Worm (Caenorhabditis elegans) whole organism, L3 larva: ENCODE measurements around the gene W08A12.3.

Experiments used
- R02D3.7 ChIP-seq: fragments of 150-350 bp; optimal IDR thresholded peaks from 2 replicates; lab custom pipeline; 2014; ENCODE audit warnings: missing biosample characterization, missing genetic modification characterization
- ZK546.5 ChIP-seq: sonication (generic microtip); optimal IDR thresholded peaks from 2 replicates; lab custom pipeline; 2017; ENCODE audit warnings: missing biosample characterization, missing genetic modification characterization
- aly-2 ChIP-seq: fragments of 150-350 bp; optimal IDR thresholded peaks from 2 replicates; lab custom pipeline; 2014; ENCODE audit warnings: missing biosample characterization, missing genetic modification characterization
- ama-1 ChIP-seq: fragments of 150-350 bp; optimal IDR thresholded peaks from 2 replicates; lab custom pipeline; 2018
- ceh-28 ChIP-seq: fragments of 150-350 bp; optimal IDR thresholded peaks from 2 replicates; lab custom pipeline; 2014; ENCODE audit warnings: missing biosample characterization, missing genetic modification reagents, missing genetic modification characterization
- ceh-9 ChIP-seq: sonication (generic microtip); optimal IDR thresholded peaks from 2 replicates; lab custom pipeline; 2018; ENCODE audit warnings: missing biosample characterization, missing genetic modification characterization
- egl-5 ChIP-seq: fragments of 150-350 bp; optimal IDR thresholded peaks from 2 replicates; lab custom pipeline; 2017; ENCODE audit warnings: missing biosample characterization, missing genetic modification reagents, missing genetic modification characterization, inconsistent platforms
- elt-1 ChIP-seq: fragments of 150-350 bp; optimal IDR thresholded peaks from 2 replicates; lab custom pipeline; 2014; ENCODE audit warnings: missing biosample characterization, missing genetic modification characterization
- elt-2 ChIP-seq: sonication (generic microtip); optimal IDR thresholded peaks from 2 replicates; lab custom pipeline; 2016; ENCODE audit warnings: missing genetic modification reagents, mild to moderate bottlenecking, missing genetic modification characterization, missing compliant biosample characterization
- eor-1 ChIP-seq, 2 experiments: fragments of 150-350 bp; optimal IDR thresholded peaks; 2 replicates each; lab custom pipeline; 2014 to 2018; ENCODE audit warnings: missing biosample characterization in 2 of 2, missing genetic modification characterization in 2 of 2
- fos-1 ChIP-seq: fragments of 150-350 bp; optimal IDR thresholded peaks from 2 replicates; lab custom pipeline; 2014; ENCODE audit warnings: missing biosample characterization, missing genetic modification characterization
- hmg-11 ChIP-seq: sonication (generic microtip); optimal IDR thresholded peaks from 2 replicates; lab custom pipeline; 2016; ENCODE audit warnings: missing genetic modification characterization, missing compliant biosample characterization
- jun-1 ChIP-seq: fragments of 150-350 bp; optimal IDR thresholded peaks from 2 replicates; lab custom pipeline; 2014; ENCODE audit warnings: missing biosample characterization, missing genetic modification reagents, missing genetic modification characterization
- lsy-12 ChIP-seq: sonication (generic microtip); optimal IDR thresholded peaks from 2 replicates; lab custom pipeline; 2016; ENCODE audit warnings: mild to moderate bottlenecking, missing genetic modification characterization, missing compliant biosample characterization
- mdl-1 ChIP-seq: fragments of 150-350 bp; optimal IDR thresholded peaks from 2 replicates; lab custom pipeline; 2014; ENCODE audit warnings: missing biosample characterization, missing genetic modification characterization
- mml-1 ChIP-seq: fragments of 150-350 bp; sonication (generic microtip); optimal IDR thresholded peaks from 3 replicates; lab custom pipeline; 2014; ENCODE audit warnings: missing biosample characterization, missing genetic modification characterization
- nfya-1 ChIP-seq: sonication (generic microtip); optimal IDR thresholded peaks from 2 replicates; lab custom pipeline; 2017; ENCODE audit warnings: missing genetic modification characterization, mild to moderate bottlenecking, missing compliant biosample characterization, antibody characterized with exemption, moderate library complexity; ENCODE audit not compliant: insufficient read depth
- nhr-23 ChIP-seq: fragments of 150-350 bp; optimal IDR thresholded peaks from 2 replicates; lab custom pipeline; 2014; ENCODE audit warnings: missing biosample characterization, missing genetic modification reagents, missing genetic modification characterization
- nhr-237 ChIP-seq: fragments of 150-350 bp; optimal IDR thresholded peaks from 2 replicates; lab custom pipeline; 2014; ENCODE audit warnings: missing biosample characterization, missing genetic modification characterization
- nhr-25 ChIP-seq: sonication (generic microtip); optimal IDR thresholded peaks from 2 replicates; lab custom pipeline; 2017; ENCODE audit warnings: missing biosample characterization, missing genetic modification characterization
- nhr-28 ChIP-seq: fragments of 150-350 bp; optimal IDR thresholded peaks from 2 replicates; lab custom pipeline; 2014; ENCODE audit warnings: missing biosample characterization, missing genetic modification characterization
- nhr-43 ChIP-seq: sonication (generic microtip); optimal IDR thresholded peaks from 2 replicates; lab custom pipeline; 2016; ENCODE audit warnings: mild to moderate bottlenecking, missing genetic modification characterization, missing compliant biosample characterization; ENCODE audit not compliant: poor library complexity, severe bottlenecking
- nhr-76 ChIP-seq: fragments of 150-350 bp; sonication (generic microtip); optimal IDR thresholded peaks from 5 replicates; lab custom pipeline; 2014; ENCODE audit warnings: missing biosample characterization, missing genetic modification characterization
- nhr-77 ChIP-seq: fragments of 150-350 bp; optimal IDR thresholded peaks from 2 replicates; lab custom pipeline; 2014; ENCODE audit warnings: missing biosample characterization, missing genetic modification characterization
- pha-4 ChIP-seq: fragments of 150-350 bp; optimal IDR thresholded peaks from 2 replicates; lab custom pipeline; 2014; ENCODE audit warnings: missing biosample characterization, missing genetic modification reagents, missing genetic modification characterization
- pqm-1 ChIP-seq: fragments of 150-350 bp; optimal IDR thresholded peaks from 2 replicates; lab custom pipeline; 2017; ENCODE audit warnings: missing biosample characterization, missing genetic modification characterization, inconsistent platforms
- sea-2 ChIP-seq: fragments of 150-350 bp; sonication (generic microtip); optimal IDR thresholded peaks from 4 replicates; lab custom pipeline; 2014; ENCODE audit warnings: missing biosample characterization, missing genetic modification reagents, missing genetic modification characterization
- skn-1 ChIP-seq: fragments of 150-350 bp; optimal IDR thresholded peaks from 2 replicates; lab custom pipeline; 2014; ENCODE audit warnings: missing biosample characterization, missing genetic modification characterization
- tbx-2 ChIP-seq: sonication (generic microtip); optimal IDR thresholded peaks from 2 replicates; lab custom pipeline; 2016; ENCODE audit warnings: mild to moderate bottlenecking, missing genetic modification characterization, missing compliant biosample characterization
- unc-62 ChIP-seq: fragments of 150-350 bp; sonication (generic microtip); optimal IDR thresholded peaks from 4 replicates; lab custom pipeline; 2014; ENCODE audit warnings: missing biosample characterization, missing genetic modification reagents, missing genetic modification characterization
- ztf-4 ChIP-seq: fragments of 150-350 bp; optimal IDR thresholded peaks from 2 replicates; lab custom pipeline; 2014; ENCODE audit warnings: missing biosample characterization, missing genetic modification characterization

The W08A12.3 gene

DNA sequence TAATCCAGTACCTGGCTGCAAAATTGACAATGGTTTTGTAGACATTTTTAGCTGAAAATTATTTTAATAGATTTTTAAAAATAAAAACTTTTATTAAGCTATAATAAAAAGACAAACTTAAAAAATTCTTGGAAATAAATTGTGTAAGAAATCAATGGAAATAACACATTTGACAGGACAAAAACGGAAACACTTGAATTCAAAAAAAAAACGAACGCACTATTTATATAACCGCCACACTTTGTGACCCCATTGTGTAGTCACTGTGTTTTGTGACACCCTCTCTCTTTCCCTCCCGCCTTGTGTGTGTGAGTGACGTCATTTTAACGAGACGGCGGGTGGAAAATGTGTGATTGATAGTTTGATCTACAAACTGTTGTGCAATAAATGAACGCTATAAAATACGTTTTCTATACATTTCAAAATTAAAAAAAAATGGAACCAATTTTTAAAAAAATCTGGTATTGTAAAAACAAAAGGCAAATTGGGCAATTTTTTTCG lies 38.4 kb upstream of the W08A12.3 start, which contains the start of gene F59B1.8:
TSS of gene F59B1.8 (minus strand) at position 51 of the 501 bp plus-strand sequence.
- TF ChIP-seq nhr-25 (tag; lab: Kevin White, UChicago): peak; percentile 11
- peak; percentile 91 for TF ChIP-seq pha-4
- TF ChIP-seq jun-1 (tag; lab: Kevin White, UChicago): peak; percentile 66
- peak; percentile 84 for TF ChIP-seq pqm-1 (tag; lab: Kevin White, UChicago)
- no peak for TF ChIP-seq sea-2 (GFP tag; lab: Kevin White, UChicago)
- TF ChIP-seq mml-1 (tag; lab: Kevin White, UChicago): no peak
- peak; percentile 30 for TF ChIP-seq nhr-77 (tag; lab: Kevin White, UChicago)
- TF ChIP-seq nhr-23 (tag; lab: Kevin White, UChicago): peak; percentile 55
- peak; percentile 90 for TF ChIP-seq elt-2 (tag; lab: Kevin White, UChicago)

- no peak for TF ChIP-seq pqm-1 (tag; lab: Kevin White, UChicago)
- TF ChIP-seq sea-2 (GFP tag; lab: Kevin White, UChicago): no peak
- TF ChIP-seq nhr-25 (tag; lab: Kevin White, UChicago): no peak
- no peak for TF ChIP-seq elt-1 (tag; lab: Kevin White, UChicago)
- TF ChIP-seq eor-1 (tag; optimal IDR thresholded peaks at IDR 0.05; lab: Kevin White, UChicago): no peak
- no peak for TF ChIP-seq nhr-77 (tag; lab: Kevin White, UChicago)
- no peak for TF ChIP-seq mdl-1 (tag; lab: Kevin White, UChicago)
- TF ChIP-seq pha-4: no peak
- TF ChIP-seq ceh-28 (tag; lab: Kevin White, UChicago): no peak
- TF ChIP-seq ZK546.5 (tag; lab: Kevin White, UChicago): no peak
Observed at ce11 chrV:3647862-3648261, 34.8 kb upstream of the W08A12.3 start, which contains the start of gene F59B1.10. Gene F59B1.10, minus strand, starts transcription at chrV:3647962.

- no peak for TF ChIP-seq nhr-28
- no peak for TF ChIP-seq tbx-2
- TF ChIP-seq nhr-43: no peak
- TF ChIP-seq ceh-9: no peak
- TF ChIP-seq ama-1: no peak
- TF ChIP-seq elt-1 (tag; lab: Kevin White, UChicago): no peak
- TF ChIP-seq pqm-1 (tag; lab: Kevin White, UChicago): no peak
- no peak for TF ChIP-seq nhr-76 (tag; lab: Kevin White, UChicago)
- TF ChIP-seq fos-1 (tag; lab: Kevin White, UChicago): no peak
Observed at ce11 chrV:3649473-3649872, 33.2 kb upstream of the W08A12.3 start, which contains the start of gene str-114. Gene str-114, plus strand, starts transcription at chrV:3649773.

ce11 chrV:3659472-3659871 lies 23.2 kb upstream of the W08A12.3 start, which contains the start of gene acr-23:
Gene acr-23, minus strand, starts transcription at chrV:3659572.
- TF ChIP-seq hmg-11 (tag; lab: Kevin White, UChicago) (no peak), skn-1 (tag; lab: Kevin White, UChicago) (no peak), aly-2 (tag; lab: Kevin White, UChicago) (no peak)

DNA sequence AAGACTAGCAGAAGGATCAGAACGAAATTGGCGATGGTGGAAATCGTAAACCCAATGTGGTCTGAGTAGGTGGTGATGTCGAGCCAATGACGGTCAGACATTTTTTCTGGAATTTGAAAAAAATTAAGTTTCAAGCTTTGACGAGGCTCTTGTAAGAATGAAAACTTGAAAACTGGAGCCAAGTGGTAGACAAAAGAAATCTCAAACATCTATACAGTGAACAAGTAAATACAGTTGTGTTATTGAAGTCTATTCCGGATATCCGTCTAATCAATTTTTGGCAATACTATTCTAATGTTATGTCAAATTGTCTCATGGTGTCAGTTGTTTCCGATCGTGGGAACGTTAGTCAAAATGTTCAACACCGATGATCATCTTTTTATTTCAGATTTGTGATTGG lies 15.8 kb upstream of the W08A12.3 start, which contains the start of gene str-113:
TSS of gene str-113 (minus strand) at position 101 of the 400 bp plus-strand sequence.
- TF ChIP-seq ama-1: no peak
- no peak for TF ChIP-seq pqm-1 (tag; lab: Kevin White, UChicago)
- no peak for TF ChIP-seq nhr-237
- TF ChIP-seq ztf-4 (tag; lab: Kevin White, UChicago): no peak
- TF ChIP-seq unc-62: no peak
- no peak for TF ChIP-seq lsy-12 (tag; lab: Kevin White, UChicago)
- no peak for TF ChIP-seq nhr-23 (tag; lab: Kevin White, UChicago)
- TF ChIP-seq pha-4: no peak
- TF ChIP-seq egl-5 (tag; lab: Kevin White, UChicago): no peak
- TF ChIP-seq elt-1 (tag; lab: Kevin White, UChicago): no peak
- no peak for TF ChIP-seq R02D3.7 (tag; lab: Kevin White, UChicago)
- TF ChIP-seq eor-1 (tag; optimal IDR thresholded peaks at IDR 0.05; lab: Kevin White, UChicago): no peak
- TF ChIP-seq nhr-25 (tag; lab: Kevin White, UChicago): no peak
- TF ChIP-seq ceh-28 (tag; lab: Kevin White, UChicago): no peak
- no peak for TF ChIP-seq aly-2 (tag; lab: Kevin White, UChicago)
- TF ChIP-seq nhr-43: no peak
- TF ChIP-seq nfya-1 (tag; lab: Kevin White, UChicago): no peak
- no peak for TF ChIP-seq skn-1 (tag; lab: Kevin White, UChicago)
- no peak for TF ChIP-seq ZK546.5 (tag; lab: Kevin White, UChicago)
